Fruit fly (Drosophila melanogaster): ENCODE data around the gene CG43896.

DNA sequence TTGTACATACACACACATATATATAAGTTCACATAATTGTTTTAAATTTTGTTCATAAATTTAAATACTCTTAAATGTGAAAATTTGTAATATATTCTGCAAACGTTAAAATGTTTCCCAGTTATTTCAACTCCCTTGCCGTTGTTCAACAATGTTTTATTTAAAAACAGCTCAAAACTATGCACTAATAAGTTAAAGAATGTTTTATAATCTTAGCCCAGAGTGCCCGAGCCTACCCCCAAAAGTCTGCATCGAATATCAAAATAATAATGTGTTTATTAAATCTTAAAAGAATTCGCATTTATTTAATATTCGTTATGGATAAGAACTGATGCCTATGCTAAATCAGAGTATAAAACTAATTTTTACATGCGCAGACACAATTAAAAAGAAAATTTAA lies 32.0 kb downstream of the CG43896 start:
- TF ChIP-seq CTCF (optimal IDR thresholded peaks at IDR 0.05), result no peak
- TF ChIP-seq CG8478 (optimal IDR thresholded peaks at IDR 0.05), result no peak

Measured in S2 (cell line).